Fruit fly (Drosophila melanogaster): ENCODE measurements around the gene mts.

DNA sequence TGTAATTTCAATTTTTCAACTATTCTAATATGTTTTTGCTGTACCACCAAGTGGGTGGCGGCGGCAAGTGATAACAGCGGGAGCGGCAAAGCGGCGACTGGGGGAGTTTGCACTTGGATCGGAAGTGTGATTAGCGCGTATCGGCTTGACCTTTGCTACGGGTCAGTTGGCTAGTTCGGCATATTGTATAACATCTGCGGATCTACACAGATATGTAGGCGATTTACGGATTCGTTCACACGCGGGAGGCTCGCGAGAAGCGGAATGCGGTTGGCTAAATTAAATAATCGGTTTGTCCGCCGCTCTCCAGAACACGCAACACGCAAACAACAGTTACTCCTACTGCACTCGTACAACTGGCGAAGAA lies 37.4 kb upstream of the mts start:
- no peak for TF ChIP-seq Myc (optimal IDR thresholded peaks at IDR 0.05)
- no peak for TF ChIP-seq psq (optimal IDR thresholded peaks at IDR 0.05)
- no peak for TF ChIP-seq h (optimal IDR thresholded peaks at IDR 0.05)
- TF ChIP-seq insv (optimal IDR thresholded peaks at IDR 0.05) = no peak
- TF ChIP-seq Sin3A (optimal IDR thresholded peaks at IDR 0.05) = no peak
- no peak for TF ChIP-seq ttk (optimal IDR thresholded peaks at IDR 0.05)

Measured in Kc167 (cell line).